Fruit fly (Drosophila melanogaster) whole organism, wandering third instar larva: ENCODE data around the gene CG43732.

Experiments
- CG32264 ChIP-seq: fragments of 200-800 bp; sonication (Bioruptor generic); optimal IDR thresholded peaks from 2 replicates; lab custom pipeline; 2016; ENCODE audit warnings: missing biosample characterization, missing genetic modification characterization
- CrebA ChIP-seq: fragments of 200-800 bp; sonication (Bioruptor generic); optimal IDR thresholded peaks from 2 replicates; lab custom pipeline; 2016; ENCODE audit warnings: missing biosample characterization, mild to moderate bottlenecking, missing genetic modification characterization, borderline replicate concordance
- Dif ChIP-seq: fragments of 200-275, 200-300 bp; sonication (Bioruptor generic); optimal IDR thresholded peaks from 2 replicates; lab custom pipeline; 2018; ENCODE audit warnings: missing biosample characterization, missing genetic modification characterization; ENCODE audit not compliant: partially characterized antibody
- GATAd ChIP-seq: sonication (Bioruptor generic); optimal IDR thresholded peaks from 2 replicates; lab custom pipeline; 2016; ENCODE audit warnings: missing biosample characterization, missing genetic modification characterization
- HLH106 ChIP-seq: fragments of 200-800 bp; optimal IDR thresholded peaks from 3 replicates; lab custom pipeline; 2019; ENCODE audit warnings: missing biosample characterization, mild to moderate bottlenecking, missing genetic modification characterization, moderate library complexity
- Hnf4 ChIP-seq: fragments of 200-800 bp; sonication (Bioruptor generic); optimal IDR thresholded peaks from 2 replicates; lab custom pipeline; 2016; ENCODE audit warnings: missing biosample characterization, mild to moderate bottlenecking, missing genetic modification characterization
- Hr83 ChIP-seq: fragments of 200-300 bp; sonication (Bioruptor generic); optimal IDR thresholded peaks from 2 replicates; lab custom pipeline; 2016; ENCODE audit warnings: missing biosample characterization, mild to moderate bottlenecking, missing genetic modification characterization, moderate library complexity; ENCODE audit not compliant: poor library complexity, severe bottlenecking
- Jra ChIP-seq: sonication (Bioruptor generic); optimal IDR thresholded peaks from 2 replicates; lab custom pipeline; 2016; ENCODE audit warnings: missing biosample characterization, missing genetic modification characterization
- N ChIP-seq: fragments of >200 bp; optimal IDR thresholded peaks from 2 replicates; lab custom pipeline; 2018; ENCODE audit warnings: missing biosample characterization, missing external identifiers, missing genetic modification characterization
- Rel ChIP-seq, 2 experiments: fragments of 200-800 bp; sonication (Bioruptor generic) in 1 of 2; optimal IDR thresholded peaks; 2 replicates in 1 of 2; 3 replicates in 1 of 2; lab custom pipeline; 2016 to 2019; ENCODE audit warnings: mild to moderate bottlenecking in 2 of 2, missing biosample characterization in 2 of 2, missing genetic modification characterization in 2 of 2, moderate library complexity in 1 of 2
- Sp1 ChIP-seq: fragments of 200-800 bp; sonication (Bioruptor generic); optimal IDR thresholded peaks from 3 replicates; lab custom pipeline; 2019; ENCODE audit warnings: missing biosample characterization, mild to moderate bottlenecking, missing genetic modification characterization, moderate library complexity
- Vsx2 ChIP-seq: fragments of 200-300, 225-300 bp; sonication (Bioruptor generic); optimal IDR thresholded peaks from 2 replicates; lab custom pipeline; 2018; ENCODE audit warnings: missing biosample characterization, missing genetic modification characterization; ENCODE audit not compliant: partially characterized antibody
- br ChIP-seq: fragments of 200-800 bp; sonication (Bioruptor generic); optimal IDR thresholded peaks from 2 replicates; lab custom pipeline; 2016; ENCODE audit warnings: missing biosample characterization, missing genetic modification characterization
- brk ChIP-seq: fragments of 200-800 bp; sonication (Bioruptor generic); optimal IDR thresholded peaks from 2 replicates; lab custom pipeline; 2016; ENCODE audit warnings: missing biosample characterization, mild to moderate bottlenecking, missing genetic modification characterization
- dl ChIP-seq, 2 experiments: fragments of 175-275, 200-275 bp in 1 of 2; fragments of 200-275 bp in 1 of 2; sonication (Bioruptor generic); optimal IDR thresholded peaks; lab custom pipeline; 2018; ENCODE audit warnings: mild to moderate bottlenecking in 2 of 2, missing biosample characterization in 2 of 2, missing genetic modification characterization in 2 of 2, moderate library complexity in 2 of 2; ENCODE audit not compliant: partially characterized antibody in 2 of 2, insufficient read depth in 1 of 2
- dmrt93B ChIP-seq: fragments of 200-800 bp; sonication (Bioruptor generic); optimal IDR thresholded peaks from 2 replicates; lab custom pipeline; 2018; ENCODE audit warnings: missing biosample characterization, mild to moderate bottlenecking, missing genetic modification characterization
- ey ChIP-seq: fragments of 200-800 bp; sonication (Bioruptor generic); optimal IDR thresholded peaks from 2 replicates; lab custom pipeline; 2016; ENCODE audit warnings: missing biosample characterization, missing genetic modification characterization
- foxo ChIP-seq, 2 experiments: fragments of 200-800 bp; sonication (Bioruptor generic); optimal IDR thresholded peaks; 2 replicates in 1 of 2; 3 replicates in 1 of 2; lab custom pipeline; 2016 to 2017; ENCODE audit warnings: missing biosample characterization in 2 of 2, missing genetic modification characterization in 2 of 2
- fru ChIP-seq: fragments of 200-800 bp; sonication (Bioruptor generic); optimal IDR thresholded peaks from 3 replicates; lab custom pipeline; 2016; ENCODE audit warnings: missing biosample characterization, mild to moderate bottlenecking, missing genetic modification characterization
- h ChIP-seq: fragments of 200-800 bp; sonication (Bioruptor generic); optimal IDR thresholded peaks from 3 replicates; lab custom pipeline; 2016; ENCODE audit warnings: missing biosample characterization, mild to moderate bottlenecking, missing genetic modification characterization
- jim ChIP-seq: fragments of 175-275, 200-325 bp; sonication (Bioruptor generic); optimal IDR thresholded peaks from 2 replicates; lab custom pipeline; 2016; ENCODE audit warnings: missing biosample characterization, mild to moderate bottlenecking, missing genetic modification characterization
- rgr ChIP-seq: fragments of 200-800 bp; sonication (Bioruptor generic); optimal IDR thresholded peaks from 3 replicates; lab custom pipeline; 2016; ENCODE audit warnings: missing biosample characterization, mild to moderate bottlenecking, missing genetic modification characterization
- sage ChIP-seq: fragments of 200-800 bp; sonication (Bioruptor generic); optimal IDR thresholded peaks from 2 replicates; lab custom pipeline; 2016; ENCODE audit warnings: missing biosample characterization, mild to moderate bottlenecking, missing genetic modification characterization
- sv ChIP-seq: fragments of 200-800 bp; sonication (Bioruptor generic); optimal IDR thresholded peaks from 3 replicates; lab custom pipeline; 2016; ENCODE audit warnings: missing biosample characterization, missing genetic modification characterization
- tai ChIP-seq: sonication (Bioruptor generic); optimal IDR thresholded peaks from 2 replicates; lab custom pipeline; 2016; ENCODE audit warnings: missing biosample characterization, missing genetic modification characterization
- woc ChIP-seq: sonication (Bioruptor generic); optimal IDR thresholded peaks from 2 replicates; lab custom pipeline; 2016; ENCODE audit warnings: missing biosample characterization, mild to moderate bottlenecking, missing genetic modification characterization

The CG43732 gene

DNA sequence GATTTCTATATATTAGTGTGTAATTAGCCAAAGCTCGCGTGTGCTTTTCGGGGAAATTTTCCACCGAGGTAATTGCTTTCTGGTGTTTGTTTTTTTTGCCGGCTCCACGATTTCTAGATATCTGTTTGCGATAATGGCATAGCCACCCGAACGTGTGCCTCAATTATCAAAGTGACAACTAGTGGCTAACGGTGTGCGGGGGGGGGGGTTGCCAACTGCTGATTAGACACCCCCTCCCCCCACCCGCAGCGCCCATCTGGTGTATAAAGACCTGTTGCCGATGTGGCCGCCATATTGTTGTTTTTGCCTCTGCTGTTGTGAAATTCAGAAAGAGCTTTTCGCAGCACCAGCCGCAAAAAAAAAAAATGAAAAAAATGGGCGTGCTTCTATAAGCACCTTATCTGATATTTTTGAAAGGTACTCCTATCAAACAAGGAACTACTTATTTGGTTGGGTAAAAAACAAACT, 31.1 kb upstream of the CG43732 start:
- TF ChIP-seq dl (GFP tag; optimal IDR thresholded peaks at IDR 0.05; lab: Kevin White, UChicago; ENCODE audit: insufficient read depth in 1 of 2, partially characterized antibody in 2 of 2) (peak in 1 of 2 experiments; percentile 38), sv (GFP tag; lab: Kevin White, UChicago) (no peak), sage (GFP tag; lab: Kevin White, UChicago) (no peak), Sp1 (GFP tag; lab: Kevin White, UChicago) (peak; percentile 12), br (GFP tag; lab: Kevin White, UChicago) (peak; percentile 24), ey (GFP tag; lab: Kevin White, UChicago) (no peak), jim (no peak), Rel (GFP tag; optimal IDR thresholded peaks at IDR 0.05; lab: Kevin White, UChicago) (no peak), Rel (tag; optimal IDR thresholded peaks at IDR 0.05; lab: Kevin White, UChicago) (peak; percentile 99), Vsx2 (peak; percentile 35), h (GFP tag; lab: Kevin White, UChicago) (peak; percentile 97), Jra (peak; percentile 21), CrebA (peak; percentile 55), brk (GFP tag; lab: Kevin White, UChicago) (peak; percentile 28)

DNA sequence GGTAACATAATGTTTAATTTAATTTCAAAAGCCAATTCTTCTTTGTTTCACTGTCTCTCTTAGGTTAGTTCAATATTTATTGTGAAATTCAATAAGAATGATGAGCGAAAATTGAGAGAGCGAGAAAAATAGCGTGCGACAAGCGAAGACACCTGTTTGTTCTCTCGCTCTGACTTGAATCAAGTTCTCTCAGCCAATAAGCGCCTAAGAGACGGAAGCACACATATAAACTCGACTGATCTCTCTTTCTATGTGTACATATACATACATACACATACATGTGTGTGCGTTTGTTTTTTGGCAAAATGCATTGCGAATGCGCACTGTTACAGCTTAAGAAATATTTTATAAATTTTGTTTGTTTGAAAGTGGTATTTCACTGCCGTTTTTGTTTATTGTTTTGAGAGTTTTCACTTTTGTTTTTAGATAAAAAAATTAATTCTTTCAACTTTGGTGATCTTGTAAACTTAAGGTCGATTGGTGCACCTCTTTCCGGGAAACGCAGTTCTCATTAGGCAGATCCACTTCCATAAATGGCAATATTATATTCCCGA, 26.7 kb upstream of the CG43732 start:
- TF ChIP-seq Sp1 (GFP tag; lab: Kevin White, UChicago) (no peak), jim (peak; percentile 34), woc (GFP tag; lab: Kevin White, UChicago) (peak; percentile 10), CrebA (peak; percentile 67), Hr83 (GFP tag; lab: Kevin White, UChicago) (peak; percentile 89), rgr (GFP tag; lab: Kevin White, UChicago) (peak; percentile 54), Rel (GFP tag; optimal IDR thresholded peaks at IDR 0.05; lab: Kevin White, UChicago) (no peak), Rel (tag; optimal IDR thresholded peaks at IDR 0.05; lab: Kevin White, UChicago) (no peak), brk (GFP tag; lab: Kevin White, UChicago) (peak; percentile 66), Hnf4 (GFP tag; lab: Kevin White, UChicago) (peak; percentile 44), Vsx2 (no peak), h (GFP tag; lab: Kevin White, UChicago) (peak; percentile 33), foxo (GFP tag; optimal IDR thresholded peaks at IDR 0.05; lab: Kevin White, UChicago) (peak in 1 of 2 experiments; percentile 17), sage (GFP tag; lab: Kevin White, UChicago) (peak; percentile 6), tai (peak; percentile 66), dmrt93B (no peak), HLH106 (no peak), Dif (GFP tag; lab: Kevin White, UChicago) (peak; percentile 35), fru (GFP tag; lab: Kevin White, UChicago) (peak; percentile 6), Jra (peak; percentile 33), GATAd (GFP tag; lab: Kevin White, UChicago) (no peak), dl (GFP tag; optimal IDR thresholded peaks at IDR 0.05; lab: Kevin White, UChicago; ENCODE audit: insufficient read depth in 1 of 2, partially characterized antibody in 2 of 2) (peak; percentile 67 to 72)

DNA sequence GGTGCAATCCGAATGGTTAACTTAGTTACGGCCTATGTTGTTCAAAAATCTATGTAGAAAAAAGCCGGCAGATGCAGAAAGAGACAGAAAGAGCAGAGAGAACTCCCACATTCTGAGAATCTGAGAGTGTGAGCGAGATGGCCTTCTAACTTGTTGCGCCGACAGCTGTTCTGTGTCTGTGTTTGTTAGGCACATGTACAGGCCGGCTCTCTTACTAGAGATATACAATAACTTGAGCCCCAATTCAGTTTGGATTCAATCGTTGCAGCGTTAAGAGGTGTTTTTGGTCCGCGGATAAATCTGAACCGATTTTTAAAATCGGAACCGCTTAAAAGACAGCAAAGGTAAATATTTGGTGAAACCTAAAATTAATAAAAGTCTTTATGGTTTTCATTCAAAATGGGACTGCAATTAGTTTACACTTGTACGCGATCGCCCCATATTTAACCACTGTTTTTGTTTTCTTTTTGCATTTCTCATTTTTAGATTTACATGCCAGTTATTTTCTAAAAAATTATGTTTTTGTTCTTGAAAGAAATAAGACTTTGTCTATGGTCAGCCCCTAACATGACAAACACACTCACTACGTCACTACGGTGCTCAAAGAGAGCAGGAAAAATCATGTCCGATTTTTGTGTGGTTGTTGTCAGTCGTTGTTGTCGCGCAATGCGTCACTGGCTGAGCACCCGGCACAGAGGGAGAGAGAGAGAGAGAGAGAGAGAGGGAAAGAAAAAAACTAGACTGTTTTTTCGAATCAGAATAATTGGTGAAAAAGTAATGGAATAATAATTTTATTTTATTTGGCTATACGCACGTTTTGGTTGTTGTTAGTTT, 26.0 kb upstream of the CG43732 start:
- TF ChIP-seq brk (GFP tag; lab: Kevin White, UChicago) (peak; percentile 40), dl (GFP tag; optimal IDR thresholded peaks at IDR 0.05; lab: Kevin White, UChicago; ENCODE audit: insufficient read depth in 1 of 2, partially characterized antibody in 2 of 2) (peak; percentile 28 to 61), dmrt93B (no peak), HLH106 (no peak), br (GFP tag; lab: Kevin White, UChicago) (peak; percentile 22), Rel (GFP tag; optimal IDR thresholded peaks at IDR 0.05; lab: Kevin White, UChicago) (no peak), Rel (tag; optimal IDR thresholded peaks at IDR 0.05; lab: Kevin White, UChicago) (peak; percentile 9), Dif (GFP tag; lab: Kevin White, UChicago) (peak; percentile 62), h (GFP tag; lab: Kevin White, UChicago) (peak; percentile 23), Jra (peak; percentile 53), GATAd (GFP tag; lab: Kevin White, UChicago) (no peak), N (GFP tag; lab: Kevin White, UChicago) (peak; percentile 78), Hr83 (GFP tag; lab: Kevin White, UChicago) (peak; percentile 33)
- TF ChIP-seq, all 38 proteins: peak for 9

DNA sequence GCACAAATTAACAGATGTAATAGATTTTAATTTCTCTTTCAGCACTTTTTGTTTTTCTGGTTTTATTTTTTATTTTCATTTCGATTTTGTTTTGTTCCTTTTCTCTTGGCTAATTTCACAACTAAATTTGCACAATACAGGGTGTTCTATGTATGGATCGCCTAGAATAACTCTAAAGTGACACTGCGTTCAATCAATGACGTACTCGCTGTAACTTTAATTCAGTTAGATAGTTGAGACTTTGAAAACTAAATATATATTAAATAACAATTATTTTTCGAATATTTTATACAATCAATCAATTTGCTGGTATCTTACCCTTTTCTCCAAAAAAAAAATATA, 25.4 kb upstream of the CG43732 start:
- no peak for TF ChIP-seq CrebA
- no peak for TF ChIP-seq GATAd (GFP tag; lab: Kevin White, UChicago)
- no peak for TF ChIP-seq Dif (GFP tag; lab: Kevin White, UChicago)
- TF ChIP-seq N (GFP tag; lab: Kevin White, UChicago), result no peak
- no peak for TF ChIP-seq Rel (GFP tag; optimal IDR thresholded peaks at IDR 0.05; lab: Kevin White, UChicago)
- no peak for TF ChIP-seq Rel (tag; optimal IDR thresholded peaks at IDR 0.05; lab: Kevin White, UChicago)
- no peak for TF ChIP-seq Hr83 (GFP tag; lab: Kevin White, UChicago)
- no peak for TF ChIP-seq sage (GFP tag; lab: Kevin White, UChicago)
- no peak for TF ChIP-seq CG32264 (GFP tag; lab: Kevin White, UChicago)
- TF ChIP-seq Sp1 (GFP tag; lab: Kevin White, UChicago), result no peak
- TF ChIP-seq dmrt93B, result no peak
- no peak for TF ChIP-seq rgr (GFP tag; lab: Kevin White, UChicago)
- no peak for TF ChIP-seq ey (GFP tag; lab: Kevin White, UChicago)
